Worm (Caenorhabditis elegans): Measurements from ENCODE around the gene thn-2.
A peak's percentile ranks its signal among the peaks of the same experiment; 100 is the strongest.

DNA sequence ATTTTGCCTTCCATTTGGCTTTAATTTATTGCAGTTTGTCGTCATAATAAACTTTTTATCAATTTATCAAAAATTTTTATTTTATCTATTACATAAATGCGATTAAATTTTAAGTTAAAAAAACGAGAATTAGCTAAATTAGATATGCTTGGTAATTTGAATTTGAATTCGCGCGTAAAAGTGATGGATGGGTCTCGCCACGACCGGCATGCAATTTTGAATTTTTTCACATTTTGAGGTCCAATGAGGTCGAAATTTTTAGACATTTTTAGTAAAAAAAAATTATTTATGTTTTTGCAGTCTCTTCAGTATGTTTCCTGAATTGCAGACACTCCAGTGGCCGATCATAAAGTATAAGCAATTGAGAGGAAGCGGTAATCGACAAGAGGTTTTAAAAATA, 25.7 kb downstream of the thn-2 start, which contains the start of gene dsb-1:
- TF ChIP-seq hlh-26 (GFP tag; conservative IDR thresholded peaks at IDR 0.05), result no peak
- no peak for TF ChIP-seq B0035.1 (tag; optimal IDR thresholded peaks at IDR 0.05)
- TF ChIP-seq mcd-1 (GFP tag; IDR thresholded peaks at IDR 0.05), result 0 out of 2 replicates have a peak, but pooled peaks have one; percentile 8
- no peak for TF ChIP-seq pha-4 (tag; optimal IDR thresholded peaks at IDR 0.05)
- TF ChIP-seq unc-130 (GFP tag; optimal IDR thresholded peaks at IDR 0.05), result no peak
- no peak for TF ChIP-seq sdz-38 (tag; optimal IDR thresholded peaks at IDR 0.05)
- TF ChIP-seq D2030.7 (GFP tag; IDR thresholded peaks at IDR 0.05), result no peak
